Fruit fly (Drosophila melanogaster): ENCODE results near the gene Pcyt1.
A peak's percentile ranks its signal among the peaks of the same experiment; 100 is the strongest.

Gene Pcyt1

dm6 chr3L:1591692-1592371 is 45.9 kb downstream of the Pcyt1 start:
- peak; percentile 95 for TF ChIP-seq CG12768 (GFP tag; optimal IDR thresholded peaks at IDR 0.05)
- TF ChIP-seq CG7045 (GFP tag; optimal IDR thresholded peaks at IDR 0.05): peak; percentile 96
- TF ChIP-seq cic (GFP tag; optimal IDR thresholded peaks at IDR 0.05): peak; percentile 96
- peak; percentile 97 for TF ChIP-seq Crg-1 (GFP tag; optimal IDR thresholded peaks at IDR 0.05)
- peak; percentile 79 for TF ChIP-seq CG5204 (GFP tag; optimal IDR thresholded peaks at IDR 0.05)
- peak; percentile 74 for TF ChIP-seq pad (GFP tag; optimal IDR thresholded peaks at IDR 0.05)
- peak; percentile 78 for TF ChIP-seq Hr96 (GFP tag; optimal IDR thresholded peaks at IDR 0.05)
- peak; percentile 92 for TF ChIP-seq CG7101 (tag; optimal IDR thresholded peaks at IDR 0.05)
- no peak for TF ChIP-seq cnc (optimal IDR thresholded peaks at IDR 0.05)
- TF ChIP-seq ovo (GFP tag; optimal IDR thresholded peaks at IDR 0.05): peak; percentile 97
- TF ChIP-seq bab1 (GFP tag; optimal IDR thresholded peaks at IDR 0.05): peak; percentile 3
- TF ChIP-seq Clk (GFP tag; optimal IDR thresholded peaks at IDR 0.05): peak; percentile 86
- TF ChIP-seq CG14711 (tag; optimal IDR thresholded peaks at IDR 0.05): peak; percentile 82
- TF ChIP-seq toe (GFP tag; optimal IDR thresholded peaks at IDR 0.05): peak; percentile 84
- peak; percentile 83 for TF ChIP-seq CG11617 (GFP tag; optimal IDR thresholded peaks at IDR 0.05)
- peak; percentile 80 for TF ChIP-seq tj (GFP tag; optimal IDR thresholded peaks at IDR 0.05)
- peak; percentile 85 for TF ChIP-seq CG33017 (tag; optimal IDR thresholded peaks at IDR 0.05)
- peak; percentile 71 for TF ChIP-seq Mnt (GFP tag; optimal IDR thresholded peaks at IDR 0.05)
- TF ChIP-seq kay (GFP tag; ENCODE audit: borderline replicate concordance): no peak
- TF ChIP-seq CG1620 (GFP tag; optimal IDR thresholded peaks at IDR 0.05): peak; percentile 92

dm6 chr3L:1592822-1593452 is 47.0 kb downstream of the Pcyt1 start:
- peak; percentile 95 for TF ChIP-seq tj (GFP tag; optimal IDR thresholded peaks at IDR 0.05)
- peak; percentile 58 for TF ChIP-seq pad (GFP tag; optimal IDR thresholded peaks at IDR 0.05)
- no peak for TF ChIP-seq ovo (GFP tag; optimal IDR thresholded peaks at IDR 0.05)

- peak; percentile 20 for TF ChIP-seq CG12768 (GFP tag; optimal IDR thresholded peaks at IDR 0.05)
- TF ChIP-seq toe (GFP tag; optimal IDR thresholded peaks at IDR 0.05): no peak
- TF ChIP-seq CG33017 (tag; optimal IDR thresholded peaks at IDR 0.05): no peak
- TF ChIP-seq CG11617 (GFP tag; optimal IDR thresholded peaks at IDR 0.05): no peak
- TF ChIP-seq cic (GFP tag; optimal IDR thresholded peaks at IDR 0.05): peak; percentile 86
- peak; percentile 80 for TF ChIP-seq tj (GFP tag; optimal IDR thresholded peaks at IDR 0.05)
- peak; percentile 22 for TF ChIP-seq ovo (GFP tag; optimal IDR thresholded peaks at IDR 0.05)
- TF ChIP-seq Mnt (GFP tag; optimal IDR thresholded peaks at IDR 0.05): peak; percentile 45
- TF ChIP-seq Clk (GFP tag; optimal IDR thresholded peaks at IDR 0.05): no peak
- peak; percentile 51 for TF ChIP-seq bab1 (GFP tag; optimal IDR thresholded peaks at IDR 0.05)
- peak; percentile 10 for TF ChIP-seq CG7101 (tag; optimal IDR thresholded peaks at IDR 0.05)
- TF ChIP-seq pad (GFP tag; optimal IDR thresholded peaks at IDR 0.05): peak; percentile 19
- no peak for TF ChIP-seq Hr96 (GFP tag; optimal IDR thresholded peaks at IDR 0.05)
- TF ChIP-seq Crg-1 (GFP tag; optimal IDR thresholded peaks at IDR 0.05): no peak
- TF ChIP-seq CG1620 (GFP tag; optimal IDR thresholded peaks at IDR 0.05): no peak
- no peak for TF ChIP-seq CG7045 (GFP tag; optimal IDR thresholded peaks at IDR 0.05)
- no peak for TF ChIP-seq cnc (optimal IDR thresholded peaks at IDR 0.05)
- no peak for TF ChIP-seq kay (GFP tag; ENCODE audit: borderline replicate concordance)
- no peak for TF ChIP-seq CG14711 (tag; optimal IDR thresholded peaks at IDR 0.05)
- TF ChIP-seq CG5204 (GFP tag; optimal IDR thresholded peaks at IDR 0.05): no peak
Observed at dm6 chr3L:1602064-1602832, 56.4 kb downstream of the Pcyt1 start, which contains the start of gene CG12104. CG12104 (minus strand) TSS chr3L:1602674.

- no peak for TF ChIP-seq CG11617 (GFP tag; optimal IDR thresholded peaks at IDR 0.05)
- TF ChIP-seq CG12768 (GFP tag; optimal IDR thresholded peaks at IDR 0.05): no peak
- no peak for TF ChIP-seq toe (GFP tag; optimal IDR thresholded peaks at IDR 0.05)
- no peak for TF ChIP-seq CG1620 (GFP tag; optimal IDR thresholded peaks at IDR 0.05)
- no peak for TF ChIP-seq bab1 (GFP tag; optimal IDR thresholded peaks at IDR 0.05)
- TF ChIP-seq CG14711 (tag; optimal IDR thresholded peaks at IDR 0.05): no peak
- no peak for TF ChIP-seq kay (GFP tag; ENCODE audit: borderline replicate concordance)
- no peak for TF ChIP-seq Crg-1 (GFP tag; optimal IDR thresholded peaks at IDR 0.05)
- no peak for TF ChIP-seq CG5204 (GFP tag; optimal IDR thresholded peaks at IDR 0.05)
- no peak for TF ChIP-seq Clk (GFP tag; optimal IDR thresholded peaks at IDR 0.05)
Observed at dm6 chr3L:1602833-1603128, 56.9 kb downstream of the Pcyt1 start, which contains the start of the genes CG18170 and CG33791. CG18170 (plus strand) TSS chr3L:1602954. CG33791 (plus strand) TSS chr3L:1602954.
